Fruit fly (Drosophila melanogaster) whole organism, adult: ENCODE measurements around the gene AP-1mu.

Source experiments
- CG11617 ChIP-seq: fragments of 200-800 bp; sonication (Bioruptor generic); optimal IDR thresholded peaks from 2 replicates; lab custom pipeline; 2017; ENCODE audit warnings: mild to moderate bottlenecking, missing biosample characterization, missing genetic modification reagents, missing genetic modification characterization
- CG7045 ChIP-seq: fragments of 200-800 bp; sonication (Bioruptor generic); optimal IDR thresholded peaks from 2 replicates; lab custom pipeline; 2017; ENCODE audit warnings: missing biosample characterization, mild to moderate bottlenecking, missing genetic modification characterization
- Hr96 ChIP-seq: fragments of 200-800 bp; sonication (Bioruptor generic); optimal IDR thresholded peaks from 2 replicates; lab custom pipeline; 2016; ENCODE audit warnings: missing biosample characterization, missing genetic modification characterization

DNA sequence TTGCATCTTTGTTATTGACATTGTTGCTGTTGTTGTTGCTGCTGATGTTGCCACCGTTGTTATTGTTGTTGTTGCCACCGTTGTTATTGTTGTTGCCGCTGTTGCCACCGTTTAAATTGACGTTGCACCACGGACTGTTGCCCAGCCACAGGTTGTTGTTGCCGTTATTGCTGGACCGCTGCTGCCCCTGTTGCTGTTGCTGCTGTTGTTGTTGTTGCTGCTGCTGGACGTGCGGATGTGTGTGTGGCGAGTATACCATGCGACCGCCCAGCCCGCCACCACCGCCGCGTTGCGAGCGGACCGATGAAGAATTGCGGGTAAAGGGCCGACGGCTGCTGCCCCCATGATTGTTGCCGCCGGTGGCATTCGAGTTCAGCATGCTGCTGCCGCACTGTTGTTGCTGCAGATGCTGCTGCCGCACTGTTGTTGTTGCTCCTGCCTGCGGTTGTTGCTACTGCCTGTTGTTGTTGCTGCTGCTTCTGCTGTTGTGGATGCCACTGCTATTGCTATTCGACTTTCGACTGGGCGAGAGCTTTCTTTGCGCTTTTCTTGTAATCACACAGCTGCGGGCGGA is 12.4 kb downstream of the AP-1mu start:
- TF ChIP-seq CG11617 = no peak
- TF ChIP-seq Hr96 = no peak
- no peak for TF ChIP-seq CG7045 (GFP tag; lab: Kevin White, UChicago)
